Worm (Caenorhabditis elegans) whole organism, young adult: ENCODE measurements around the gene scrm-7.
"Not testable (repeated sequence)": the region's sequence is repeated elsewhere in the genome, so short reads cannot be mapped to it uniquely, and the experiment has no call there.

Experiments used
- C17E4.6 ChIP-seq: fragments of 200-800 bp; sonication (Bioruptor generic); IDR thresholded peaks from 2 replicates; pipeline ENCODE4 v1.3.6; 2022; ENCODE audit warnings: missing genetic modification reagents, missing genetic modification characterization, missing compliant biosample characterization
- F49E8.2 ChIP-seq: sonication (generic microtip); optimal IDR thresholded peaks from 3 replicates; lab custom pipeline; 2017; ENCODE audit warnings: missing genetic modification characterization, mild to moderate bottlenecking, missing compliant biosample characterization, antibody characterized with exemption, moderate library complexity; ENCODE audit not compliant: insufficient read depth
- F57A8.1 ChIP-seq: fragments of 200-800 bp; sonication (Bioruptor generic); optimal IDR thresholded peaks from 2 replicates; lab custom pipeline; 2018; ENCODE audit warnings: mild to moderate bottlenecking, missing genetic modification characterization, moderate library complexity, missing compliant biosample characterization
- K12H6.12 ChIP-seq: fragments of 200-800 bp; sonication (Bioruptor generic); optimal IDR thresholded peaks from 2 replicates; lab custom pipeline; 2018; ENCODE audit warnings: mild to moderate bottlenecking, missing genetic modification characterization, missing compliant biosample characterization
- Y56A3A.18 ChIP-seq: fragments of 200-800 bp; sonication (Bioruptor generic); IDR thresholded peaks from 2 replicates; pipeline ENCODE4 v1.3.6; 2022; ENCODE audit warnings: missing genetic modification reagents, missing genetic modification characterization, missing compliant biosample characterization
- dox-1 ChIP-seq: fragments of 200-800 bp; sonication (Bioruptor generic); IDR thresholded peaks from 2 replicates; pipeline ENCODE4 v1.3.6; 2022; ENCODE audit warnings: missing genetic modification reagents, missing genetic modification characterization, missing compliant biosample characterization
- somi-1 ChIP-seq: fragments of 200-800 bp; sonication (Bioruptor generic); optimal IDR thresholded peaks from 2 replicates; lab custom pipeline; 2018; ENCODE audit warnings: mild to moderate bottlenecking, missing genetic modification characterization, missing compliant biosample characterization
- unc-62 ChIP-seq: fragments of 150-350 bp; optimal IDR thresholded peaks from 2 replicates; lab custom pipeline; 2014; ENCODE audit warnings: missing biosample characterization, missing genetic modification reagents, missing genetic modification characterization
- ztf-25 ChIP-seq: fragments of 200-800 bp; sonication (Bioruptor generic); IDR thresholded peaks from 2 replicates; pipeline ENCODE4 v1.3.6; 2022; ENCODE audit warnings: missing genetic modification reagents, missing genetic modification characterization, missing compliant biosample characterization

- not testable (repeated sequence) for TF ChIP-seq F57A8.1 (GFP tag; lab: Kevin White, UChicago); dox-1 (GFP tag; lab: Robert Waterston, UW); Y56A3A.18 (GFP tag; lab: Robert Waterston, UW); ztf-25; unc-62 (GFP tag; lab: Kevin White, UChicago); somi-1; C17E4.6 (GFP tag; lab: Robert Waterston, UW); K12H6.12 (tag; lab: Kevin White, UChicago); F49E8.2 (tag; lab: Kevin White, UChicago)
Measured at ce11 chrV:14743438-14743837, 36.1 kb downstream of the scrm-7 start.
